Fruit fly (Drosophila melanogaster): Measurements from ENCODE around the gene CG14339.

DNA sequence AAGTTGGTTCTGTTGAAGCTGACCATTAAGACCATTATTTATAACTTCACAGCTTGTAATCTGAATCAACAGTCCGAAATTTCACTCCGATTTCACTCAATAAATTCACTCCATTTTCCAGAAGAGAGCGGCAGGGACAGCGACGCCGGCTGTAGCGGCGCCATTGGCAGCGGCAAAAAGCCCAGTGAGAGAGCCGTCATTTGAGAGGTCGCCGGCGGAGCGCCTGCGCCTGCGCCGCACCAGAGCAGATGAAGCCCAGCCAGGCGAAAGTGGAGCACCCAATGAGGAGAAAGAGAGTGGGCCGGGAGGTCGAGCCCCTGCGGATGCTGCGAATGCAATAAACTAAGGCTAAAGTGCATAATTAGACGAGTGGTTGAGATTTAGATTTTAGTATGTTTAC, 25.7 kb upstream of the CG14339 start:
- no peak for TF ChIP-seq CG8478 (optimal IDR thresholded peaks at IDR 0.05)
- no peak for TF ChIP-seq CTCF (optimal IDR thresholded peaks at IDR 0.05)
